Worm (Caenorhabditis elegans): Measurements from ENCODE around the gene alh-5.

Gene alh-5

DNA sequence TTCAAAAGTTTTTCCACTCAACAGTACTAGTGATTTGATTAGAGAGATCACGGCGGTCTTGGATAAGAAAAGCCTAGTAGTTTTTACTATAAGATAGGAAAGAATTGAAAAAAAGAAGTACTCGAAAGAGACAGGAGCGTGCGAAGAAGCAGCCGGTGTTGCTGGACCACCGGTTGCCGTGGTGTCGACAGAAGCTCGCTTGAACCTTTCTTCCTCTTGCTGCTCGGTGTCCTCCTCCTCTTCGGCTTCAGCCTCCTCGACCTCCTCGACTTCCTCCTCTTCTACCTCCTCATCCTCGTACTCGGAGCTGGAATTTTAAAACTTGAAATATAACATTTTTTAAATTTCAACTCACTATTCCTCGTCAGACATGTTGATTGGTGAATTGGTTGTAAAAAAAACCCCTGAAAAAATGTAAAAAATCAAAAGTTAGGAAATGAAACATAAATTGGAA is 6.8 kb downstream of the alh-5 start, which contains the start of gene tnt-4:
Gene tnt-4, minus strand, starts transcription at position 404 of the 454 bp plus-strand sequence.
- no peak for TF ChIP-seq unc-62 (GFP tag; optimal IDR thresholded peaks at IDR 0.05)

DNA sequence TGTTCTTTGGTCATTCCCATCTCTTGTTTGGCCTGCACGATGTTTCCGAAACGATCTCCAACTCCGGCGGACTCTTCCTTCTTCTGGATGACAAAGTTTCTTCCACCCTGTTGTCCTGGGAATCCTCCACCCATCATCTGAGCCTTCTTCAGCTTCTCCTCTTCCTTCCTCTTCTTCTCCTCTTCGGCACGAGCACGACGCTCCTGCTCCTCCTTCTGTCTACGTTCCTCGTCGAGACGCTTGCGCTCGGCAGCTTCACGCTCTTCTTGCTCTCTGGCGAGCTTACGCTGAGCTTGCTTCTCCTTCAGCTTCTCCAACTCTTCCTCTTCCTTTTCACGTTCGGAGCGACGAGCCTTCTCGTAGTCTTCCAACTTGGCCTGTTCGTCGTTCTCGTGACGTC is 8.0 kb downstream of the alh-5 start:
- TF ChIP-seq unc-62 (GFP tag; optimal IDR thresholded peaks at IDR 0.05) = no peak

DNA sequence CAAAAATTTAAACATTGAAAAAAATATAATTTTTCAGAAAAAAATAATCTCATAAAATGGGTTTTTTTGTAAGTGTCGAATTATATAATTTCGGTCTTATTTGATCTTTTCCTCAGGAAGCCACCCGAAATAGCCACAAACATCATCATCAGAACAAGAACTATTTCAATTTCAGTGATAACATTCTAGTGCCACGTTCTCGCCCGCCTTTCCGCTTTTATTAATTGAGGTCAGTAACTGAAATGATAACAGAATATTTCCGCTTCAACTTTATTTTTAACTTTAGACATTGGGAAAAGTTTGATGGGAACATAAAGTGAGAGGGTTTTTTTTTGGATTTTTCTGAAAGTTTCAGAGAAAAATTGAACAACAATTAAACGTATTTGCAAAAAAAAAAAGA is 10.2 kb downstream of the alh-5 start:
- TF ChIP-seq unc-62 (GFP tag; optimal IDR thresholded peaks at IDR 0.05) = no peak

DNA sequence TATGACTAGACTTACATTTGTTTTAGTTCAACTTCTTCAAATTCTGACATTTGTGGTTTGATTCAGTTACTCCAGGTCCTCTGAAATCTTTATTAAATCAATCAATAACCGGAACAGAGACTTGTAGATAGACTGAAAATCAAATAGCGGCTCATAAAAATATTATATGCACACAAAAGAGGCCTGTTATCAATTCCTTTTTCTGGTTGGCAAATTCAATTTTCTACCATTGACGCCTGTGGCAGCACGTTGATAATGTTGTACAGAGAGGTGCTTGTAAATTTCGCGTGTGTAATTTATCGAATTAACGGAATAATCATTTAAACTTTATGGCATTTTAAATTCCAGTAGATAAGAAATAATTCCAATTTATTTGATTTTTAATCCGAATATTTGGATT is 12.4 kb downstream of the alh-5 start, which contains the start of gene T08B1.1:
Gene T08B1.1, minus strand, starts transcription at position 92 of the 400 bp plus-strand sequence.
- TF ChIP-seq unc-62 (GFP tag; optimal IDR thresholded peaks at IDR 0.05) = no peak

DNA sequence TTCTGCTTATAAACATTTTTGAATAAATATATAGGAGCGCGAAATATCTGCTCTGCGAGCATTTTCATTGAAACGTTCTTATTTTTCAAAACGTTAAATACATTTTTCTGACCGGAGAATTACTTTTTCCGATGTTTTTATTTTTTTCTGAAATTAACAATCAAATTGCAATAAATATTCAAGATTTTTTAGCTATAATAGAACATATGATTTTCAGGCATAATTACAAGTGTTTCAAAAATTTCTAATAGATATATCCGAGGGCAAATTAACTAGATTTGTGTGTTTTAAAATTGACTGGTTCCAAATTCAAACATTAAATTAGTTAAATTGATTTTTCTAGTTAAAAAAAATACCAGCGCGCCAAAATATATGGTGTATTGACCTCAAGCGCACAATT is 20.4 kb downstream of the alh-5 start, which contains the start of gene T08B1.4:
Gene T08B1.4, plus strand, starts transcription at position 301 of the 400 bp plus-strand sequence.
- no peak for TF ChIP-seq unc-62 (GFP tag; optimal IDR thresholded peaks at IDR 0.05)

DNA sequence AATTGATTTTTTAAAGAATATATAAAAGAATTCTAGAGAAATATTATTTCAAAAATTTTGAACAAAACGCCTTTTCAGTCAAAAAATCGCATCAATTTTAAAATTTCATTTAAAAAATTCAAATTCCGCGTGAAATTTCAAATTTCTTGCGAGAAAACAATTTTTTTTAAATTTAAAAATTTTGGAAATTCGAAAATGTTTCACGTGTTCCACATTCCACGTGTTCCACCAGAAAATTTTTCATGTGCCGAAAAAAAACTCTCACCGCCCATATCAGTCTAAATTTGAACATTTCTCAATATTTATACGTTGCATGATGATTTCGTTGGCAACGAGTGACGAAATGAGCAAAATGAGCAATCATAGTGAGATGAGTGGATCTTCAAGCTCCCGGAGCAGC is 24.3 kb downstream of the alh-5 start, which contains the start of gene fbxa-201:
Gene fbxa-201, plus strand, starts transcription at position 301 of the 400 bp plus-strand sequence.
- no peak for TF ChIP-seq unc-62 (GFP tag; optimal IDR thresholded peaks at IDR 0.05)

DNA sequence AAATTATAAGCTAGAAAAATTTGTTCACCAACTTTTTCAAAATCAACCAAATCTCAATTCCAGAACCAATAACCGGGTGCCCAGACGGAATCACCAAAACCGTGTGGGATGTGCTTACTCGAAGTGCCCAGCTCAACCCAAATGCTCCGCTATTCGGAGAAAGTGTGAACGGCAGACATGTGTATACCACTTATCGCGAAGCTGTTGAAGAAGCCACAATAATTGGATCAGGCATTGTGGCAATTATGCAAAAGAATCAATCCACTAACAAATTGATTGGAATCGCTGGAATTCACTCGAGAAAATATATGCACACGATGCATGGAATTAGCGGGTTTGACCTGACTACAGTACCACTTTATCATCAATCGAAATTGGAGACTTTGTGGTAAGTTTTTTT is 29.7 kb downstream of the alh-5 start:
- TF ChIP-seq unc-62 (GFP tag; optimal IDR thresholded peaks at IDR 0.05) = no peak

DNA sequence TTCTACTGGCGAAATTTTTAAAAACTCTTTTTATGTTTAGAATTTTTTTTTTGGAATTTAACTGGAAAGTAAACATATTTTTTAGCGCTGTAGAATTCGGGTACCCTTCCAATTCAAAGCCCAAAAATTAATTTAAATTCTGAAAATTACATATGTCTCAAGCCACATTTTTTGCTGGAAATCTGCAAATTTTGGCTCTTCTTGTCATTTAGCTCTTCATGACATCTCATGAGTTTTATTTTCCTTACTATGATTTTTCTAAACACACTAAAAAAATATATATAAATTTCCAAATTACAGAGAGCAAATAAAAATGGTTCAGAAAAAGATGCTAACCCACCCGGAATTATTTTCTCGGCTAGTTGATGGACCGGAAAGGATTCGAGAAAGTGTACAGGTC is 30.2 kb downstream of the alh-5 start, which contains the start of gene acs-3:
Gene acs-3, plus strand, starts transcription at position 301 of the 400 bp plus-strand sequence.
- TF ChIP-seq unc-62 (GFP tag; optimal IDR thresholded peaks at IDR 0.05) = no peak

DNA sequence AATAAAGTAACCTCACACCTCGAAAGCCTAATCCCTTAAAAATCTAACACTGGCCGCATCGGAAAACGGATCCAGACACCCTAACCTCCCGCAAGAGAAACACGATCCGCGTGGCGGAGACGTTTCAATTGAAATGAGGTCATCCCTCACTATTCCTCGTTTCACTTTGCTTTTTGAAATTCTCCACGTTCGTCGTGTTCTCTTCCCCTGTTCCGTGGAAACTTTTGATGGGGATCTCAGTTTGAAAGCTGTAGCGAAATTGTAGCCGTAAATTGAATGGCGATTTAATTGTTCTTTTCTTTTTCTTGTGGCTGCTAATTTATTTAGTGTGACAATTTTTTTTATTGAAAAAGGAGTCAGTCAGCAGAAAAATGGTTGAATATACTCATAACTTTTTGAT is 30.6 kb downstream of the alh-5 start:
- no peak for TF ChIP-seq unc-62 (GFP tag; optimal IDR thresholded peaks at IDR 0.05)

DNA sequence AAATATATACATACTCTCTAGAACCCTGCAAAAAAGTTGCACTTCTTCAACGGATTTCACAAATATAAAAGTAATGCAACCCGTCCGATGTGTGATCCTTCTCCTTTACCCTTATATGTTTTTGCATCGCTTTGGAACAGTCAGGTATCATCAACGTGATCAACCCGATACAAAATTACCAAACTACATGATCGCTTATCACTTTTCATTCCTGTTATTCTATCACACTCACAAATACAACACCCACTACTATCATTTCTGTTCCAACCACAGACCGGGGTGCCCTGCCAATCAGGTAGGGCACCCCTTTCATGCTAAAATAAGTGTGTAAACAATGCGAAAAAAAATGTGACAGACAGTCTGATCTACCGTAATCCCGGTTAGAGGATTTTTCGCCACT is 32.4 kb downstream of the alh-5 start:
- TF ChIP-seq unc-62 (GFP tag; optimal IDR thresholded peaks at IDR 0.05) = no peak

DNA sequence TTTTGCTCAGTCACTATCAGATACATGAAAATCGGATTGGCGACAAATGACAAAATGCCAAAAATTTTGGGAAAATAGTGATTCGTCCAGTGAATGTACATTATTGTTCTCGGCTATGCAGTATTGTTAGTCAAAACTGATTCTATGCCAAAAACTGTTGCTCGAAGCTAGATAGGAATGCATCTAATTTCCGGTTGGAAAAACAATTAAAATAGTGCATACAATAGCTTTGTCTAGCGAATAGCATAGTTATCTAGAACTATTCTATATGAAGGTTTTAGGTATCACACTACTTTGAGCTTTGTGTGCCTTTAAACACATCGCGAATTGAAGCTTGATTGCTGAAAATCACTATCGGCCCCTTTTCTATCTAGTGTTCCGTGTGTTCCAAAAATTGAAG is 34.6 kb downstream of the alh-5 start, which contains the start of gene srj-15:
Gene srj-15, minus strand, starts transcription at position 101 of the 400 bp plus-strand sequence.
- TF ChIP-seq unc-62 (GFP tag; optimal IDR thresholded peaks at IDR 0.05) = no peak

DNA sequence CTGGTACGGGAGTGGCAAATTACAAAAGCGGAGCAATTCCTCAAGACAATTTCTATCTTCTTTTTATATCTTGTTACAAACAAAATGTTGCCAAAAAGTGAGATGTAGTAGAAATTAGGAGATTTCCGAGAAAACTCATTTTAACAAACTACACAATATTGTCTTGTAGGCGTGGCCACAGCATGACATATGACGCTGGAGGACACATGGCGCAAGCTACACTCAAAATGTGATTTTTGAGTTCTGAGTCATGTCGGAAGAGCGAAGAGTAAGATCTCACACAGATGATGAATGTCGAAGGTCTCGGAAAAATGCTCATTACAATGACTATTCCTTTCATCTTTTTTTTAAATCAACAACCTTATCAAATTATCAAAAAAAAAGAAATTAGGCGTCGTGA is 37.9 kb downstream of the alh-5 start, which contains the start of gene Y40B10B.1:
Gene Y40B10B.1, minus strand, starts transcription at position 101 of the 400 bp plus-strand sequence.
- TF ChIP-seq unc-62 (GFP tag; optimal IDR thresholded peaks at IDR 0.05) = no peak

DNA sequence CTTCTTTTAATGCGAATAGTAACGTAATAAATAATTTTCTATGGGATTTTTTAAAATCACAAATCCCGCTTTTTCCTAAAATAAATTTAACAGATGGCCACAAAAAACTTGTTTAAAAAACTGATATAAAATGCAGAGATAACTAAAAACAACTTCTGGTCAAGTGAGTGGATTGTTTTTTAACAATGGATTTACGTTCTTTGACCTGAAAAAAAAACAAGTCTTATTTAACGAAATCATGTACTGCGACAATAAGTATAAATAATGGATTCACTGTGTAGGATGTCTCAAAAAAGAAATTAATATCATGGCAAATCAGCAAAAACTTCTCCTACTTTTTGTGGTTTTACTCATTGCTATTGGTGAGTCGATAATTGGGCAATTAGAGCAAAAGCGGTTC is 42.3 kb downstream of the alh-5 start, which contains the start of gene fipr-25:
Gene fipr-25, plus strand, starts transcription at position 301 of the 400 bp plus-strand sequence.
- no peak for TF ChIP-seq unc-62 (GFP tag; optimal IDR thresholded peaks at IDR 0.05)

DNA sequence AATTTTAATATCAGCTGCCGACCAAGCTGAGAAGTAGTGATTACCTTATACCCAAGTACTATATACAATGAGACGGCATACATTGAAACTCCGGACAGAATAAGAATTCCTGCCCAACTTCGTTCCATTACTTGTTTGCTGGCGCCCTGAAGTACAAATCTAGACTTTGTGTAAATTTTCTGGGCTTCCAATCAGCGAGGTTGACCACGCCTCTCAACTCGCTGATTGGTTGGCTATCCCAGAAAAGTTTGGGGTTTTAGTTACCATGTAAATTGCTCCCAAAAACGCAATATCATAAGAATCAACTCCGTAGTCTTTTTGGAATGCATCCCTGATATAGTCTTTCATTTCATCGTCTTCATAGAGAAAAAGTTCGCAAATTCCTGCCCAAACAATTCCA is 44.1 kb downstream of the alh-5 start:
- TF ChIP-seq unc-62 (GFP tag; optimal IDR thresholded peaks at IDR 0.05) = no peak

Data from whole organism, dauer.